Fruit fly (Drosophila melanogaster) whole organism, embryonic: Measurements from ENCODE around the gene mh.

Source experiments
- CG10366 ChIP-seq: fragments of 200-800 bp; sonication (Bioruptor generic); IDR thresholded peaks from 2 replicates; pipeline ENCODE4 v1.3.6; 2022; ENCODE audit warnings: missing biosample characterization, missing genetic modification characterization
- CG10565 ChIP-seq: fragments of 200-800 bp; sonication (Bioruptor generic); optimal IDR thresholded peaks from 3 replicates; lab custom pipeline; 2016; ENCODE audit warnings: missing biosample characterization, mild to moderate bottlenecking, missing genetic modification characterization
- CG11247 ChIP-seq: fragments of 200-800 bp; sonication (Bioruptor generic); IDR thresholded peaks from 2 replicates; pipeline ENCODE4 v1.3.6; 2022; ENCODE audit warnings: missing biosample characterization, missing genetic modification characterization
- CG11695 ChIP-seq: fragments of 200-800 bp; sonication (Bioruptor generic); IDR thresholded peaks from 3 replicates; pipeline ENCODE4 v1.3.6; 2022; ENCODE audit warnings: missing biosample characterization, missing genetic modification characterization
- CG11723 ChIP-seq: fragments of 200-800 bp; sonication (Bioruptor generic); optimal IDR thresholded peaks from 2 replicates; lab custom pipeline; 2017; ENCODE audit warnings: missing biosample characterization, mild to moderate bottlenecking, missing genetic modification characterization
- CG12236 ChIP-seq: fragments of 200-800 bp; sonication (Bioruptor generic); optimal IDR thresholded peaks from 2 replicates; lab custom pipeline; 2016; ENCODE audit warnings: missing biosample characterization, missing genetic modification characterization
- CG1233 ChIP-seq: fragments of 200-800 bp; sonication (Bioruptor generic); optimal IDR thresholded peaks from 4 replicates; lab custom pipeline; 2018; ENCODE audit warnings: missing biosample characterization, mild to moderate bottlenecking, missing genetic modification characterization
- CG14710 ChIP-seq: fragments of 200-800 bp; sonication (Bioruptor generic); optimal IDR thresholded peaks from 3 replicates; lab custom pipeline; 2019; ENCODE audit warnings: missing biosample characterization, mild to moderate bottlenecking, missing genetic modification characterization, moderate library complexity
- CG17328 ChIP-seq: fragments of 200-800 bp; sonication (Bioruptor generic); IDR thresholded peaks from 2 replicates; pipeline ENCODE4 v1.3.6; 2022; ENCODE audit warnings: missing biosample characterization, missing genetic modification characterization
- CG17568 ChIP-seq: fragments of 200-800 bp; sonication (Bioruptor generic); optimal IDR thresholded peaks from 2 replicates; lab custom pipeline; 2018; ENCODE audit warnings: missing biosample characterization, mild to moderate bottlenecking, missing genetic modification characterization, moderate library complexity
- CG18619 ChIP-seq: fragments of 200-800 bp; sonication (Bioruptor generic); optimal IDR thresholded peaks from 3 replicates; lab custom pipeline; 2017; ENCODE audit warnings: missing biosample characterization, mild to moderate bottlenecking, missing genetic modification characterization
- CG6854 ChIP-seq: fragments of 200-800 bp; sonication (Bioruptor generic); optimal IDR thresholded peaks from 3 replicates; lab custom pipeline; 2017; ENCODE audit warnings: missing biosample characterization, mild to moderate bottlenecking, missing genetic modification characterization
- CG7987 ChIP-seq: fragments of 200-800 bp; sonication (Bioruptor generic); optimal IDR thresholded peaks from 2 replicates; lab custom pipeline; 2018; ENCODE audit warnings: missing biosample characterization, mild to moderate bottlenecking, missing genetic modification characterization, moderate library complexity
- CG8944 ChIP-seq: fragments of 200-800 bp; sonication (Bioruptor generic); optimal IDR thresholded peaks from 3 replicates; lab custom pipeline; 2016; ENCODE audit warnings: missing biosample characterization, missing genetic modification characterization
- Doc2 ChIP-seq: fragments of 200-800 bp; sonication (Bioruptor generic); IDR thresholded peaks from 2 replicates; pipeline ENCODE4 v1.3.6; 2022; ENCODE audit warnings: missing biosample characterization, missing genetic modification characterization
- Dref ChIP-seq: fragments of 200-800 bp; sonication (Bioruptor generic); IDR thresholded peaks from 2 replicates; pipeline ENCODE4 v1.3.6; 2022; ENCODE audit warnings: missing biosample characterization, missing genetic modification characterization
- Ets65A ChIP-seq: fragments of 200-800 bp; sonication (Bioruptor generic); peaks from one replicate; lab custom pipeline; 2016; ENCODE audit warnings: missing biosample characterization, missing genetic modification characterization
- HHEX ChIP-seq: fragments of 200-800 bp; sonication (Bioruptor generic); optimal IDR thresholded peaks from 3 replicates; lab custom pipeline; 2017; ENCODE audit warnings: missing biosample characterization, mild to moderate bottlenecking, missing genetic modification characterization, missing genetic modification reagents
- Hey ChIP-seq: fragments of 200-800 bp; sonication (Bioruptor generic); optimal IDR thresholded peaks from 3 replicates; lab custom pipeline; 2018; ENCODE audit warnings: missing biosample characterization, mild to moderate bottlenecking, missing genetic modification characterization
- MBD-R2 ChIP-seq: fragments of 200-800 bp; sonication (Bioruptor generic); IDR thresholded peaks from 2 replicates; pipeline ENCODE4 v1.3.6; 2022; ENCODE audit warnings: missing biosample characterization, missing genetic modification characterization
- Oaz ChIP-seq: fragments of 200-800 bp; sonication (Bioruptor generic); IDR thresholded peaks from 2 replicates; pipeline ENCODE4 v1.3.6; 2022; ENCODE audit warnings: missing biosample characterization, missing genetic modification characterization
- Oli ChIP-seq: fragments of 200-800 bp; sonication (Bioruptor generic); optimal IDR thresholded peaks from 2 replicates; lab custom pipeline; 2018; ENCODE audit warnings: missing biosample characterization, mild to moderate bottlenecking, missing genetic modification characterization, moderate library complexity
- Opbp ChIP-seq: fragments of 200-800 bp; sonication (Bioruptor generic); IDR thresholded peaks from 3 replicates; pipeline ENCODE4 v1.3.6; 2022; ENCODE audit warnings: missing biosample characterization, missing genetic modification characterization; ENCODE audit not compliant: partially characterized antibody
- Optix ChIP-seq: fragments of 200-800 bp; sonication (Bioruptor generic); IDR thresholded peaks from 3 replicates; pipeline ENCODE4 v1.3.6; 2022; ENCODE audit warnings: missing biosample characterization, missing genetic modification characterization
- Rx ChIP-seq: fragments of 200-800 bp; sonication (Bioruptor generic); IDR thresholded peaks from 2 replicates; pipeline ENCODE4 v1.3.6; 2022; ENCODE audit warnings: missing biosample characterization, missing genetic modification characterization
- Scr ChIP-seq: fragments of 200-800 bp; sonication (Bioruptor generic); IDR thresholded peaks from 2 replicates; pipeline ENCODE4 v1.3.6; 2022; ENCODE audit warnings: missing biosample characterization, missing genetic modification characterization; ENCODE audit not compliant: partially characterized antibody
- TFAM ChIP-seq: fragments of 200-800 bp; sonication (Bioruptor generic); optimal IDR thresholded peaks from 2 replicates; lab custom pipeline; 2017; ENCODE audit warnings: missing biosample characterization, missing genetic modification characterization, inconsistent platforms
- Xrp1 ChIP-seq: fragments of 200-800 bp; sonication (Bioruptor generic); IDR thresholded peaks from 2 replicates; pipeline ENCODE4 v1.3.6; 2022; ENCODE audit warnings: missing biosample characterization, missing genetic modification characterization
- bab2 ChIP-seq: fragments of 200-800 bp; sonication (Bioruptor generic); optimal IDR thresholded peaks from 2 replicates; lab custom pipeline; 2016; ENCODE audit warnings: missing biosample characterization, missing genetic modification characterization
- cas ChIP-seq: fragments of 200-800 bp; sonication (Bioruptor generic); IDR thresholded peaks from 2 replicates; pipeline ENCODE4 v1.3.6; 2022; ENCODE audit warnings: missing biosample characterization, missing genetic modification characterization
- caup ChIP-seq: fragments of 200-800 bp; sonication (Bioruptor generic); optimal IDR thresholded peaks from 3 replicates; lab custom pipeline; 2017; ENCODE audit warnings: missing biosample characterization, mild to moderate bottlenecking, missing genetic modification characterization, moderate library complexity; ENCODE audit not compliant: severe bottlenecking
- cg ChIP-seq: fragments of 200-800 bp; sonication (Bioruptor generic); optimal IDR thresholded peaks from 3 replicates; lab custom pipeline; 2019; ENCODE audit warnings: missing biosample characterization, mild to moderate bottlenecking, missing genetic modification characterization, moderate library complexity
- emc ChIP-seq: fragments of 200-800 bp; sonication (Bioruptor generic); optimal IDR thresholded peaks from 2 replicates; lab custom pipeline; 2016; ENCODE audit warnings: missing biosample characterization, missing genetic modification characterization
- fru ChIP-seq: fragments of >200 bp; optimal IDR thresholded peaks from 2 replicates; lab custom pipeline; 2017
- jigr1 ChIP-seq: fragments of 200-800 bp; sonication (Bioruptor generic); IDR thresholded peaks from 3 replicates; pipeline ENCODE4 v1.3.6; 2022; ENCODE audit warnings: missing biosample characterization, missing genetic modification characterization
- lbe ChIP-seq: fragments of 200-800 bp; sonication (Bioruptor generic); optimal IDR thresholded peaks from 2 replicates; lab custom pipeline; 2016; ENCODE audit warnings: missing biosample characterization, mild to moderate bottlenecking, missing genetic modification characterization
- lilli ChIP-seq: fragments of 200-800 bp; sonication (Bioruptor generic); optimal IDR thresholded peaks from 3 replicates; lab custom pipeline; 2016; ENCODE audit warnings: missing biosample characterization, missing genetic modification characterization
- lmd ChIP-seq: fragments of 200-800 bp; sonication (Bioruptor generic); IDR thresholded peaks from 2 replicates; pipeline ENCODE4 v1.3.6; 2022; ENCODE audit warnings: missing biosample characterization, missing genetic modification characterization
- lola ChIP-seq, 3 experiments: fragments of >200 bp in 2 of 3; fragments of 200-800 bp in 1 of 3; sonication (Bioruptor generic) in 1 of 3; optimal IDR thresholded peaks; 2 replicates each; lab custom pipeline; 2017 to 2019; ENCODE audit warnings: missing biosample characterization in 3 of 3, missing genetic modification characterization in 3 of 3, mild to moderate bottlenecking in 1 of 3, moderate library complexity in 1 of 3
- lov ChIP-seq, 2 experiments: fragments of 200-800 bp in 1 of 2; fragments of >200 bp in 1 of 2; sonication (Bioruptor generic) in 1 of 2; IDR thresholded peaks in 1 of 2; optimal IDR thresholded peaks in 1 of 2; 2 replicates in 1 of 2; 3 replicates in 1 of 2; pipeline versions ENCODE4 v1.3.6 to Lab custom; 2017 to 2022; ENCODE audit warnings: missing biosample characterization in 1 of 2, missing genetic modification characterization in 1 of 2
- nau ChIP-seq: fragments of 200-800 bp; sonication (Bioruptor generic); optimal IDR thresholded peaks from 3 replicates; lab custom pipeline; 2017; ENCODE audit warnings: missing biosample characterization, mild to moderate bottlenecking, missing genetic modification characterization, missing genetic modification reagents
- nerfin-1 ChIP-seq: fragments of 200-800 bp; sonication (Bioruptor generic); optimal IDR thresholded peaks from 3 replicates; lab custom pipeline; 2019; ENCODE audit warnings: missing biosample characterization, mild to moderate bottlenecking, missing genetic modification characterization, moderate library complexity
- pnt ChIP-seq: fragments of 200-800 bp; sonication (Bioruptor generic); optimal IDR thresholded peaks from 3 replicates; lab custom pipeline; 2016; ENCODE audit warnings: missing biosample characterization, missing genetic modification characterization
- repo ChIP-seq: fragments of 200-800 bp; sonication (Bioruptor generic); optimal IDR thresholded peaks from 2 replicates; lab custom pipeline; 2016; ENCODE audit warnings: missing biosample characterization, missing genetic modification characterization
- unc-4 ChIP-seq: fragments of 200-800 bp; sonication (Bioruptor generic); IDR thresholded peaks from 2 replicates; pipeline ENCODE4 v1.3.6; 2022; ENCODE audit warnings: missing biosample characterization, missing genetic modification characterization; ENCODE audit not compliant: partially characterized antibody

mh gene

dm6 chrX:15486682-15487081 lies 11.5 kb upstream of the mh start, which contains the start of gene Gmap (continued):
- TF ChIP-seq lbe (no peak), repo (GFP tag; lab: Kevin White, UChicago) (no peak), CG17328 (GFP tag; lab: Robert Waterston, UW) (no peak), CG8944 (no peak), CG10565 (no peak), lola (GFP tag; optimal IDR thresholded peaks at IDR 0.05; lab: Kevin White, UChicago) (no peak), Scr (GFP tag; lab: Robert Waterston, UW) (peak; percentile 80), CG6854 (no peak), Dref (GFP tag; lab: Robert Waterston, UW) (peak; percentile 95), Opbp (peak; percentile 80; the same call in 2 of the 3 replicates), Doc2 (no peak), nerfin-1 (no peak), lilli (no peak), caup (GFP tag; lab: Kevin White, UChicago) (no peak), pnt (GFP tag; lab: Kevin White, UChicago) (no peak), HHEX (no peak), TFAM (GFP tag; lab: Kevin White, UChicago) (no peak), CG14710 (tag; lab: Kevin White, UChicago) (no peak), MBD-R2 (peak; percentile 71), Optix (GFP tag; lab: Robert Waterston, UW) (no peak), unc-4 (GFP tag; lab: Robert Waterston, UW) (peak; percentile 71), CG7987 (GFP tag; lab: Kevin White, UChicago) (no peak), fru (lab: Kevin White, UChicago) (no peak), lmd (GFP tag; lab: Robert Waterston, UW) (no peak), Rx (no peak), CG12236 (GFP tag; lab: Kevin White, UChicago) (no peak), Oaz (GFP tag; lab: Robert Waterston, UW) (no peak), cas (GFP tag; lab: Robert Waterston, UW) (no peak), CG17568 (no peak), jigr1 (GFP tag; lab: Robert Waterston, UW) (no peak), cg (GFP tag; lab: Kevin White, UChicago) (no peak), CG10366 (GFP tag; lab: Robert Waterston, UW) (no peak), Ets65A (GFP tag; lab: Kevin White, UChicago) (no peak), emc (GFP tag; lab: Kevin White, UChicago) (no peak), lov (optimal IDR thresholded peaks at IDR 0.05; lab: Kevin White, UChicago) (no peak), lov (GFP tag; IDR thresholded peaks at IDR 0.05; lab: Robert Waterston, UW) (no peak), Hey (no peak), Oli (tag; lab: Kevin White, UChicago) (no peak), CG11723 (GFP tag; lab: Kevin White, UChicago) (no peak), CG18619 (GFP tag; lab: Kevin White, UChicago) (no peak), nau (GFP tag; lab: Kevin White, UChicago) (no peak), bab2 (GFP tag; lab: Kevin White, UChicago) (no peak), CG11695 (GFP tag; lab: Robert Waterston, UW) (no peak), CG1233 (GFP tag; lab: Kevin White, UChicago) (no peak), CG11247 (GFP tag; lab: Robert Waterston, UW) (no peak), Xrp1 (no peak)
